Fruit fly (Drosophila melanogaster): ENCODE measurements around the gene CG14408.

- TF ChIP-seq CG5204 (GFP tag; optimal IDR thresholded peaks at IDR 0.05) (no peak), CG7045 (GFP tag; optimal IDR thresholded peaks at IDR 0.05) (no peak), CG1620 (GFP tag; optimal IDR thresholded peaks at IDR 0.05) (no peak), CG11617 (GFP tag; optimal IDR thresholded peaks at IDR 0.05) (no peak)
Observed at dm6 chrX:14786451-14786850, 45.4 kb downstream of the CG14408 start, which contains the start of gene Ag5r.

All from whole organism, adult.